Worm (Caenorhabditis elegans) whole organism, L2 larva: ENCODE measurements around the gene chil-18.

Experiments used
- mab-5 ChIP-seq: fragments of 150-350 bp; optimal IDR thresholded peaks from 2 replicates; lab custom pipeline; 2014; ENCODE audit warnings: missing biosample characterization, missing genetic modification characterization
- ztf-11 ChIP-seq: sonication (generic microtip); optimal IDR thresholded peaks from 2 replicates; lab custom pipeline; 2017; ENCODE audit warnings: missing biosample characterization, missing genetic modification characterization

ce11 chrII:9418843-9419532 lies 29.1 kb upstream of the chil-18 start:
- TF ChIP-seq mab-5 (tag; lab: Kevin White, UChicago) (no peak), ztf-11 (no peak)
